Worm (Caenorhabditis elegans) whole organism, L2 larva: ENCODE data around the gene rabr-2.

ENCODE experiments used
- C34F6.9 ChIP-seq: fragments of 150-350 bp; optimal IDR thresholded peaks from 2 replicates; lab custom pipeline; 2014; ENCODE audit warnings: missing biosample characterization, missing genetic modification characterization
- Y55F3AM.14 ChIP-seq: fragments of 200-800 bp; sonication (Bioruptor generic); optimal IDR thresholded peaks from 2 replicates; lab custom pipeline; 2018; ENCODE audit warnings: mild to moderate bottlenecking, missing genetic modification characterization, missing compliant biosample characterization
- ZK546.5 ChIP-seq: sonication (generic microtip); optimal IDR thresholded peaks from 2 replicates; lab custom pipeline; 2017; ENCODE audit warnings: missing biosample characterization, missing genetic modification characterization
- alr-1 ChIP-seq: fragments of 150-350 bp; optimal IDR thresholded peaks from 2 replicates; lab custom pipeline; 2014; ENCODE audit warnings: missing biosample characterization, missing genetic modification characterization
- aly-2 ChIP-seq: fragments of 150-350 bp; optimal IDR thresholded peaks from 2 replicates; lab custom pipeline; 2014; ENCODE audit warnings: missing biosample characterization, missing genetic modification characterization
- ama-1 ChIP-seq: fragments of 150-350 bp; optimal IDR thresholded peaks from 2 replicates; lab custom pipeline; 2018; ENCODE audit warnings: inconsistent platforms
- blmp-1 ChIP-seq: sonication (generic microtip); optimal IDR thresholded peaks from 2 replicates; lab custom pipeline; 2017; ENCODE audit warnings: missing genetic modification characterization, mild to moderate bottlenecking, missing compliant biosample characterization, antibody characterized with exemption, moderate library complexity; ENCODE audit not compliant: insufficient read depth
- ceh-82 ChIP-seq: fragments of 150-350 bp; optimal IDR thresholded peaks from 2 replicates; lab custom pipeline; 2014; ENCODE audit warnings: missing biosample characterization, missing genetic modification characterization
- crh-2 ChIP-seq: sonication (generic microtip); optimal IDR thresholded peaks from 2 replicates; lab custom pipeline; 2017; ENCODE audit warnings: missing biosample characterization, missing genetic modification characterization
- elt-1 ChIP-seq: fragments of 150-350 bp; optimal IDR thresholded peaks from 2 replicates; lab custom pipeline; 2014; ENCODE audit warnings: missing biosample characterization, missing genetic modification characterization
- elt-3 ChIP-seq: sonication (generic microtip); optimal IDR thresholded peaks from 2 replicates; lab custom pipeline; 2017; ENCODE audit warnings: missing biosample characterization, missing genetic modification characterization
- fos-1 ChIP-seq: fragments of 150-350 bp; optimal IDR thresholded peaks from 2 replicates; lab custom pipeline; 2014; ENCODE audit warnings: missing biosample characterization, missing genetic modification characterization
- lin-11 ChIP-seq: fragments of 150-350 bp; sonication (generic microtip); optimal IDR thresholded peaks from 2 replicates; lab custom pipeline; 2014; ENCODE audit warnings: missing biosample characterization, missing genetic modification characterization, inconsistent platforms, mixed read lengths
- lin-13 ChIP-seq: fragments of 150-350 bp; optimal IDR thresholded peaks from 2 replicates; lab custom pipeline; 2014; ENCODE audit warnings: missing biosample characterization, missing genetic modification reagents, missing genetic modification characterization
- lin-39 ChIP-seq: fragments of 150-350 bp; optimal IDR thresholded peaks from 2 replicates; lab custom pipeline; 2014; ENCODE audit warnings: missing biosample characterization, missing genetic modification reagents, missing genetic modification characterization
- lsy-2 ChIP-seq, 2 experiments: fragments of 150-350 bp in 1 of 2; sonication (generic microtip) in 1 of 2; optimal IDR thresholded peaks; 2 replicates each; lab custom pipeline; 2014 to 2017; ENCODE audit warnings: missing biosample characterization in 2 of 2, missing genetic modification characterization in 2 of 2
- mab-5 ChIP-seq: fragments of 150-350 bp; optimal IDR thresholded peaks from 2 replicates; lab custom pipeline; 2014; ENCODE audit warnings: missing biosample characterization, missing genetic modification characterization
- mbf-1 ChIP-seq: sonication (generic microtip); optimal IDR thresholded peaks from 2 replicates; lab custom pipeline; 2017; ENCODE audit warnings: missing biosample characterization, missing genetic modification characterization
- mdl-1 ChIP-seq, 2 experiments: fragments of 150-350 bp in 1 of 2; sonication (generic microtip) in 1 of 2; optimal IDR thresholded peaks; 2 replicates each; lab custom pipeline; 2017; ENCODE audit warnings: missing biosample characterization in 2 of 2, missing genetic modification characterization in 2 of 2
- nhr-10 ChIP-seq: sonication (generic microtip); optimal IDR thresholded peaks from 2 replicates; lab custom pipeline; 2017; ENCODE audit warnings: missing biosample characterization, missing genetic modification characterization
- nhr-11 ChIP-seq: fragments of 150-350 bp; optimal IDR thresholded peaks from 2 replicates; lab custom pipeline; 2014; ENCODE audit warnings: missing biosample characterization, missing genetic modification characterization
- nhr-12 ChIP-seq: fragments of 150-350 bp; optimal IDR thresholded peaks from 2 replicates; lab custom pipeline; 2014; ENCODE audit warnings: missing biosample characterization, missing genetic modification characterization
- nhr-129 ChIP-seq: fragments of 150-350 bp; optimal IDR thresholded peaks from 2 replicates; lab custom pipeline; 2014; ENCODE audit warnings: missing biosample characterization, missing genetic modification characterization
- nhr-21 ChIP-seq: fragments of 150-350 bp; optimal IDR thresholded peaks from 2 replicates; lab custom pipeline; 2014; ENCODE audit warnings: missing biosample characterization, missing genetic modification characterization
- nhr-23 ChIP-seq: fragments of 150-350 bp; optimal IDR thresholded peaks from 2 replicates; lab custom pipeline; 2014; ENCODE audit warnings: missing biosample characterization, missing genetic modification reagents, missing genetic modification characterization
- nhr-237 ChIP-seq: fragments of 150-350 bp; optimal IDR thresholded peaks from 2 replicates; lab custom pipeline; 2014; ENCODE audit warnings: missing biosample characterization, missing genetic modification characterization
- nhr-25 ChIP-seq: fragments of 150-350 bp; sonication (generic microtip); optimal IDR thresholded peaks from 3 replicates; lab custom pipeline; 2014; ENCODE audit warnings: missing biosample characterization, missing genetic modification characterization
- nhr-77 ChIP-seq: fragments of 150-350 bp; optimal IDR thresholded peaks from 2 replicates; lab custom pipeline; 2014; ENCODE audit warnings: missing biosample characterization, missing genetic modification characterization
- peb-1 ChIP-seq: fragments of 150-350 bp; optimal IDR thresholded peaks from 2 replicates; lab custom pipeline; 2014; ENCODE audit warnings: missing biosample characterization, missing genetic modification characterization
- sem-4 ChIP-seq: fragments of 150-350 bp; optimal IDR thresholded peaks from 2 replicates; lab custom pipeline; 2014; ENCODE audit warnings: missing biosample characterization, missing genetic modification reagents, missing genetic modification characterization
- skn-1 ChIP-seq: sonication (generic microtip); optimal IDR thresholded peaks from 2 replicates; lab custom pipeline; 2017; ENCODE audit warnings: missing biosample characterization, missing genetic modification characterization
- sma-3 ChIP-seq: sonication (generic microtip); optimal IDR thresholded peaks from 2 replicates; lab custom pipeline; 2016; ENCODE audit warnings: missing genetic modification reagents, missing genetic modification characterization, missing compliant biosample characterization
- sma-9 ChIP-seq, 2 experiments: fragments of 150-350 bp in 1 of 2; sonication (generic microtip) in 1 of 2; optimal IDR thresholded peaks; 2 replicates each; lab custom pipeline; 2014 to 2016; ENCODE audit warnings: missing genetic modification characterization in 2 of 2, mild to moderate bottlenecking in 1 of 2, missing biosample characterization in 1 of 2, missing compliant biosample characterization in 1 of 2, missing genetic modification reagents in 1 of 2, moderate library complexity in 1 of 2
- unc-39 ChIP-seq: fragments of 150-350 bp; optimal IDR thresholded peaks from 2 replicates; lab custom pipeline; 2014; ENCODE audit warnings: missing biosample characterization, missing genetic modification characterization
- zag-1 ChIP-seq: fragments of 150-350 bp; optimal IDR thresholded peaks from 2 replicates; lab custom pipeline; 2014; ENCODE audit warnings: missing biosample characterization, missing genetic modification characterization
- ztf-1 ChIP-seq: fragments of 200-800 bp; sonication (Bioruptor generic); conservative IDR thresholded peaks from 2 replicates; pipeline ENCODE4 v1.3.6; 2022; ENCODE audit warnings: missing genetic modification characterization, missing compliant biosample characterization
- ztf-4 ChIP-seq: fragments of 150-350 bp; optimal IDR thresholded peaks from 2 replicates; lab custom pipeline; 2014; ENCODE audit warnings: missing biosample characterization, missing genetic modification characterization

Gene rabr-2

DNA sequence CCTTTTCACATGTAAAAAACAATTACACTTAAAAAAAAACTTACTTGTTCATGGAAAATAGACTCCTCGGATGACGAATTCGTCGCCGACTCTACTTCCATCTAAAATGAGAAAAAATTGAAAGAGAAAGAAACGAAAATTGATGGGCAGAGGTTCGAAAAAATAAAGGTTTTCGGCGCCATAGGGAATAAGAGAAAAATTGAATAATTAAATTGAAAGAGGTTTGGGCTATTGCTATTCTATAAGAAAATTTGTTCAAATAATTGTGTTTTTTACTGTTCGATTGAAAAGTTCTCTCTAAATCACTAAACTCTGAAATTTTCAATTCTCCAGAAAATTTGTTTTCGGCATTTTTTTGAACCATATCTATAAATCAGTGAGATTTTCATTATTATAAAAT is at the start of gene rabr-2:
Gene rabr-2 (minus strand): TSS at position 101 of the 400 bp plus-strand sequence.
- no peak for TF ChIP-seq ztf-1 (GFP tag; lab: Robert Waterston, UW)
- TF ChIP-seq nhr-129 (tag; lab: Kevin White, UChicago) = no peak
- TF ChIP-seq lin-11 (tag; lab: Kevin White, UChicago) = no peak
- no peak for TF ChIP-seq aly-2 (tag; lab: Kevin White, UChicago)
- TF ChIP-seq sem-4 (tag; lab: Kevin White, UChicago) = no peak

DNA sequence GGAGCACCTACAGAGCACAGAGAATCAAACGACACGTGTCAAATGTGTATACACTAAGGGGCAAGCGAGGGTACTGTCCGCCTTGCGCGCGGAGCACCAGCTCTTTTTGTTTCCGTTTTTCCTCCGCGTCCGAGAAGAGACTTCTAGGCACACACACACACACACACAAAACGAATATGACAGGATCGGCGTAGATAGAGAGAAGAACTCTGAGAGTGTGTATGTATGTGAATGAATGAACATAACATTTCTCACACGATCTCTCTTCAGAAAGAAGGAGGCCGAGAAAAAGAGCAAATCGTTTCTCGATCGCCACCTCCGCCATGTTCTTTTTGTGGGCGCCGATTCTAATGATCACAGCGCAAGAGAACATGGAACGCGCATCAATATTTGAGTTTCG is 7.5 kb upstream of the rabr-2 start, which contains the start of gene nas-6:
Gene nas-6 (minus strand): TSS at position 101 of the 400 bp plus-strand sequence.
- no peak for TF ChIP-seq unc-39 (tag; lab: Kevin White, UChicago)
- no peak for TF ChIP-seq mab-5 (tag; lab: Kevin White, UChicago)
- no peak for TF ChIP-seq sem-4 (tag; lab: Kevin White, UChicago)
- TF ChIP-seq peb-1 (tag; lab: Kevin White, UChicago) = no peak
- TF ChIP-seq lin-13 = no peak
- TF ChIP-seq C34F6.9 (tag; lab: Kevin White, UChicago) = no peak
- no peak for TF ChIP-seq nhr-77 (tag; lab: Kevin White, UChicago)
- no peak for TF ChIP-seq nhr-12 (tag; lab: Kevin White, UChicago)
- TF ChIP-seq sma-3 (GFP tag; lab: Kevin White, UChicago) = no peak
- TF ChIP-seq elt-3 (tag; lab: Kevin White, UChicago) = no peak
- TF ChIP-seq skn-1 (tag; lab: Kevin White, UChicago) = no peak
- no peak for TF ChIP-seq ceh-82 (tag; lab: Kevin White, UChicago)
- no peak for TF ChIP-seq ZK546.5 (tag; lab: Kevin White, UChicago)
- no peak for TF ChIP-seq elt-1 (tag; lab: Kevin White, UChicago)
- no peak for TF ChIP-seq nhr-11 (tag; lab: Kevin White, UChicago)
- no peak for TF ChIP-seq sma-9 (GFP tag; optimal IDR thresholded peaks at IDR 0.05; lab: Kevin White, UChicago)
- no peak for TF ChIP-seq sma-9 (tag; optimal IDR thresholded peaks at IDR 0.05; lab: Kevin White, UChicago)
- no peak for TF ChIP-seq ama-1
- TF ChIP-seq lsy-2 (tag; optimal IDR thresholded peaks at IDR 0.05; lab: Kevin White, UChicago) = no peak

DNA sequence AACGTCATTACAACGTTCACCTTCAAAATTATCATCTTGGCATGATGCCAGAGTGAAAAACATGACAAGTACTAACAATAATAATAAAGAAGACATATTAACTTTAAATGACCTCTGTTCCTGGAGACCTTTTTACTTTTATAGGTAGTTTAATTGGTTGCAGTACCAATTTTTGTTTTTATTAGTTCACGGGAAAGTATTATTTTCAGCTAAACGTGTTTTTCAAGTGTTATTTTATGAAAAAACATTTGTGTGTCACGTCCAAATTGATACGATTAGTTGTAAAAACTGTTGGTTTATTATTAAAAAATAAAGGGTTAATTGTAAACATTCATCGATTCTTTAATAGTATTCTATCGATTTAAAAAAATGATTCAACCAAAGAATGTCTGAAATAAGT is 7.4 kb downstream of the rabr-2 start, which contains the start of gene grl-24:
Gene grl-24 (minus strand): TSS at position 101 of the 400 bp plus-strand sequence.
- TF ChIP-seq zag-1 (tag; lab: Kevin White, UChicago) (no peak), sem-4 (tag; lab: Kevin White, UChicago) (no peak), mbf-1 (tag; lab: Kevin White, UChicago) (no peak), lin-13 (no peak), fos-1 (tag; lab: Kevin White, UChicago) (no peak), lin-39 (tag; lab: Kevin White, UChicago) (no peak), nhr-23 (tag; lab: Kevin White, UChicago) (no peak), skn-1 (tag; lab: Kevin White, UChicago) (no peak), nhr-237 (tag; lab: Kevin White, UChicago) (no peak)

- TF ChIP-seq ztf-4 = no peak
- TF ChIP-seq sem-4 (tag; lab: Kevin White, UChicago) = no peak
- TF ChIP-seq alr-1 = no peak
- no peak for TF ChIP-seq blmp-1 (tag; lab: Kevin White, UChicago)
- TF ChIP-seq nhr-129 (tag; lab: Kevin White, UChicago) = no peak
- no peak for TF ChIP-seq nhr-21
- TF ChIP-seq mab-5 (tag; lab: Kevin White, UChicago) = no peak
- no peak for TF ChIP-seq mdl-1 (tag; optimal IDR thresholded peaks at IDR 0.05; lab: Kevin White, UChicago)
- no peak for TF ChIP-seq Y55F3AM.14
- no peak for TF ChIP-seq peb-1 (tag; lab: Kevin White, UChicago)
Observed at ce11 chrIV:17475242-17475641, 7.9 kb downstream of the rabr-2 start, which contains the start of gene F11E6.9. Gene F11E6.9 (minus strand): TSS chrIV:17475342.

DNA sequence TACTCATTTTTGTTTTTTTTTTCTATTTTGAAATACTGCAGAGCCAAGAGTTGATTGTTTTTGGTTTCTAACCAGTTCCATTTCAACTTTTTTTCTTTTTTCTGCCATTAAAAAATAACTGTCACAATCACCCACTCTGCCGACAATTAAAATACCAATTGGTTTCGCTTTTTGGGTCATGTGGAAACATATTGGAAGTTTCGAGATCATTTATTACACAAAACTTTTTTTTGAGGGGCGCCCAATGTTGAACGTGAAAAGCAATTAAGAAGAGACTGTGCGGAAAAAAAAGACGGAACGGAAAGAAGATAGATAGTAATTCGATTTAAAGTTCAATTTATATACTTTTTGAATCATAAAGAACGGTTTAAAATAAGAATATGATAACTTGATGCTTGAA is 9.1 kb downstream of the rabr-2 start:
- TF ChIP-seq nhr-10 (tag; lab: Kevin White, UChicago) (no peak), elt-1 (tag; lab: Kevin White, UChicago) (no peak), mdl-1 (tag; optimal IDR thresholded peaks at IDR 0.05; lab: Kevin White, UChicago) (no peak), crh-2 (peak; percentile 4), nhr-21 (no peak), lsy-2 (tag; optimal IDR thresholded peaks at IDR 0.05; lab: Kevin White, UChicago) (no peak), nhr-11 (tag; lab: Kevin White, UChicago) (no peak), nhr-25 (tag; lab: Kevin White, UChicago) (peak; percentile 78), nhr-129 (tag; lab: Kevin White, UChicago) (no peak), sma-9 (GFP tag; optimal IDR thresholded peaks at IDR 0.05; lab: Kevin White, UChicago) (no peak), sma-9 (tag; optimal IDR thresholded peaks at IDR 0.05; lab: Kevin White, UChicago) (no peak), ZK546.5 (tag; lab: Kevin White, UChicago) (no peak), blmp-1 (tag; lab: Kevin White, UChicago) (peak; percentile 64)
